Fruit fly (Drosophila melanogaster): Measurements from ENCODE around the gene CG13989.

- TF ChIP-seq psq (optimal IDR thresholded peaks at IDR 0.05), result no peak
- TF ChIP-seq ttk (optimal IDR thresholded peaks at IDR 0.05), result no peak
- no peak for TF ChIP-seq h (optimal IDR thresholded peaks at IDR 0.05)
- TF ChIP-seq Myc (optimal IDR thresholded peaks at IDR 0.05), result no peak
- TF ChIP-seq Sin3A (optimal IDR thresholded peaks at IDR 0.05), result no peak
These were observed 18.0 kb downstream of the CG13989 start for dm6 chr2L:6178118-6178739.

Measured in Kc167 (cell line).